Worm (Caenorhabditis elegans): ENCODE data around the gene F40F4.7.

DNA sequence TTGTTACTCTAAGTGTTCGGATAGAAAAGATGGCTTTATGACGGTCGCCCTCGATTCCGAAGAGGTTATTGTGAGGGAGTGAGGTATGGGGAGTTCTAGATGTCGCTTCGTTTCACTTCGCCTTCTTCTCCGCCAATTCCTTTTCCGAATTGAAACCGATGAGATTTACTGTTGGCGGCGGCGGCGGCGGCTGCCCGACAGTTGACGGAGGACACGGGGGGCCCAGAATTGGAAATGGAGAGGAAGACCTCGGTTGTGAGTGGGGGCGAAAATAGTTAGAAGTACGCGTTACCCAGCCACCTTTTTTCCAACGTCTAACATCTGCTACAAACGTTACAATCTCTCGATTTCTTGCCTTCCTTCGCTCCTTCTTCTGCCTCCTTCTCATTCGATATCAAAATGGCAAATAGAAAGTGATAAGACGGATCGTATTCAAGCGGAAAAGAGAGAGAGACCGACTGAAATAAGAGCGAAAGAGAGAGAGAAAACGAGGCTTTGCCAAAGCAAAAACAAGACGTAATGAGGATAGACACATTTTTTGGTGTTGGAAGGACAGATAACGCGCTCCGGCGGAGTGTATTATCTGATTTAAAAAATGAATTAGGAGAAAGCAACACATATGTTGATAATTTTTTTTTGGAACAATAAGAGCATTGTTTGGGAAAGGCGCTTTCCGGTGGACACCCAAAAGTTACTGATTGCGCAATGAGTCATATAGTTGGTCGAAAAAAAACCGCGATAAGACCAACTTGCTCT lies 27.5 kb downstream of the F40F4.7 start:
- no peak for TF ChIP-seq scrt-1 (GFP tag; IDR thresholded peaks at IDR 0.05)
- no peak for TF ChIP-seq aly-1 (tag; optimal IDR thresholded peaks at IDR 0.05)
- TF ChIP-seq hnd-1 (tag; optimal IDR thresholded peaks at IDR 0.05), result no peak
- TF ChIP-seq sea-1 (GFP tag; conservative IDR thresholded peaks at IDR 0.05), result no peak
- no peak for TF ChIP-seq tra-4 (tag; optimal IDR thresholded peaks at IDR 0.05)

Measured in whole organism, early embryonic.